Worm (Caenorhabditis elegans) whole organism, L3 larva: ENCODE data around the gene Y44A6D.3.

Source experiments
- ZK546.5 ChIP-seq: sonication (generic microtip); optimal IDR thresholded peaks from 2 replicates; lab custom pipeline; 2017; ENCODE audit warnings: missing biosample characterization, missing genetic modification characterization
- ama-1 ChIP-seq: fragments of 150-350 bp; optimal IDR thresholded peaks from 2 replicates; lab custom pipeline; 2018
- ceh-28 ChIP-seq: fragments of 150-350 bp; optimal IDR thresholded peaks from 2 replicates; lab custom pipeline; 2014; ENCODE audit warnings: missing biosample characterization, missing genetic modification reagents, missing genetic modification characterization
- elt-3 ChIP-seq, 3 experiments: fragments of 150-350 bp in 1 of 3; sonication (generic microtip) in 2 of 3; optimal IDR thresholded peaks; 2 replicates in 2 of 3; 4 replicates in 1 of 3; lab custom pipeline; 2014 to 2017; ENCODE audit warnings: missing biosample characterization in 3 of 3, missing genetic modification characterization in 3 of 3
- jun-1 ChIP-seq: fragments of 150-350 bp; optimal IDR thresholded peaks from 2 replicates; lab custom pipeline; 2014; ENCODE audit warnings: missing biosample characterization, missing genetic modification reagents, missing genetic modification characterization
- mdl-1 ChIP-seq: fragments of 150-350 bp; optimal IDR thresholded peaks from 2 replicates; lab custom pipeline; 2014; ENCODE audit warnings: missing biosample characterization, missing genetic modification characterization
- nhr-12 ChIP-seq: fragments of 150-350 bp; optimal IDR thresholded peaks from 2 replicates; lab custom pipeline; 2014; ENCODE audit warnings: missing biosample characterization, missing genetic modification characterization
- nhr-23 ChIP-seq: fragments of 150-350 bp; optimal IDR thresholded peaks from 2 replicates; lab custom pipeline; 2014; ENCODE audit warnings: missing biosample characterization, missing genetic modification reagents, missing genetic modification characterization
- nhr-76 ChIP-seq: fragments of 150-350 bp; sonication (generic microtip); optimal IDR thresholded peaks from 5 replicates; lab custom pipeline; 2014; ENCODE audit warnings: missing biosample characterization, missing genetic modification characterization
- sea-2 ChIP-seq: fragments of 150-350 bp; sonication (generic microtip); optimal IDR thresholded peaks from 4 replicates; lab custom pipeline; 2014; ENCODE audit warnings: missing biosample characterization, missing genetic modification reagents, missing genetic modification characterization
- tbx-2 ChIP-seq: sonication (generic microtip); optimal IDR thresholded peaks from 2 replicates; lab custom pipeline; 2016; ENCODE audit warnings: mild to moderate bottlenecking, missing genetic modification characterization, missing compliant biosample characterization

- TF ChIP-seq nhr-76 (no peak), ceh-28 (peak; percentile 37), elt-3 (tag; optimal IDR thresholded peaks at IDR 0.05; lab: Kevin White, UChicago) (no peak), nhr-12 (tag; lab: Kevin White, UChicago) (no peak), mdl-1 (no peak), jun-1 (tag; lab: Kevin White, UChicago) (no peak), nhr-23 (tag; lab: Kevin White, UChicago) (no peak), ZK546.5 (tag; lab: Kevin White, UChicago) (no peak), sea-2 (GFP tag; lab: Kevin White, UChicago) (no peak), tbx-2 (no peak), ama-1 (lab: Kevin White, UChicago) (peak; percentile 1)
Observed at ce11 chrV:20785050-20785847, 7.0 kb downstream of the Y44A6D.3 start.
